Worm (Caenorhabditis elegans): Measurements from ENCODE around the gene hrpa-1.

DNA sequence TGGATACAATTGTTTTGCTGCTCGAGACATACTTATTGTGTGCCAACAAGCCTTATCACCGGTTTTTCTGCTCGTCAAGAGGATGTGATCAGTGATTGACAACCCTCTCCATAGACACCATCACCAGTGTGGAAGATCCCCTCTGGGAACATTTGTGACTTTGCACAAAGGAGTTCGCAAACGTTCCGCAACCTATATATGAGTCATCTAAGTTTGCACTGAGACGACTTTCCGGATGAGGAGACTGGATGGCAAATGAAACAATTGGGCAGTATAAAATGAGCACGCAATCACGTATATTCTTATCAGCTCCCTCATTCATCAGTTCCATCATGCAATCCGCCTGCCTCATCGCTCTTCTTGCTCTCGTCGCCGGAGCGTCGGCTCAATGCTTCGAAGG, 38.2 kb downstream of the hrpa-1 start, which contains the start of gene W08E12.5:
- TF ChIP-seq ZK546.5 (tag; optimal IDR thresholded peaks at IDR 0.05) (no peak), egl-27 (tag; optimal IDR thresholded peaks at IDR 0.05) (no peak), ztf-11 (tag; optimal IDR thresholded peaks at IDR 0.05) (no peak), mxl-2 (GFP tag; conservative IDR thresholded peaks at IDR 0.05) (no peak), nhr-237 (tag; optimal IDR thresholded peaks at IDR 0.05) (no peak), daf-12 (tag; optimal IDR thresholded peaks at IDR 0.05) (no peak), Y105C5A.15 (GFP tag; IDR thresholded peaks at IDR 0.05) (no peak), nhr-77 (tag; optimal IDR thresholded peaks at IDR 0.05) (no peak), spr-1 (tag; optimal IDR thresholded peaks at IDR 0.05) (no peak), attf-4 (tag; optimal IDR thresholded peaks at IDR 0.05) (no peak), ceh-82 (tag; optimal IDR thresholded peaks at IDR 0.05) (no peak), jun-1 (tag; optimal IDR thresholded peaks at IDR 0.05) (no peak), ceh-28 (tag; optimal IDR thresholded peaks at IDR 0.05) (no peak)

Measured in whole organism, L4 larva.